Worm (Caenorhabditis elegans): ENCODE measurements around the gene ZK666.4.

- TF ChIP-seq lsy-2 (tag; optimal IDR thresholded peaks at IDR 0.05) (no peak), unc-39 (tag; optimal IDR thresholded peaks at IDR 0.05) (no peak), cey-2 (tag; optimal IDR thresholded peaks at IDR 0.05; ENCODE audit: borderline replicate concordance, insufficient read depth) (no peak), lin-13 (GFP tag; optimal IDR thresholded peaks at IDR 0.05) (no peak), mes-2 (tag; optimal IDR thresholded peaks at IDR 0.05; ENCODE audit: poor library complexity, severe bottlenecking) (no peak), mep-1 (tag; optimal IDR thresholded peaks at IDR 0.05) (no peak), jun-1 (tag; optimal IDR thresholded peaks at IDR 0.05) (no peak), pqm-1 (tag; optimal IDR thresholded peaks at IDR 0.05) (no peak), nhr-42 (GFP tag; IDR thresholded peaks at IDR 0.05) (no peak), lin-39 (tag; optimal IDR thresholded peaks at IDR 0.05) (no peak), ztf-11 (tag; optimal IDR thresholded peaks at IDR 0.05) (no peak), Y105C5A.15 (GFP tag; IDR thresholded peaks at IDR 0.05) (no peak)
Measured at ce11 chrII:10435836-10436235, 41.2 kb upstream of the ZK666.4 start, which contains the start of gene cut-4.
